Worm (Caenorhabditis elegans): Measurements from ENCODE around the gene cpf-1.
A peak's percentile ranks its signal among the peaks of the same experiment; 100 is the strongest.

Gene cpf-1

DNA sequence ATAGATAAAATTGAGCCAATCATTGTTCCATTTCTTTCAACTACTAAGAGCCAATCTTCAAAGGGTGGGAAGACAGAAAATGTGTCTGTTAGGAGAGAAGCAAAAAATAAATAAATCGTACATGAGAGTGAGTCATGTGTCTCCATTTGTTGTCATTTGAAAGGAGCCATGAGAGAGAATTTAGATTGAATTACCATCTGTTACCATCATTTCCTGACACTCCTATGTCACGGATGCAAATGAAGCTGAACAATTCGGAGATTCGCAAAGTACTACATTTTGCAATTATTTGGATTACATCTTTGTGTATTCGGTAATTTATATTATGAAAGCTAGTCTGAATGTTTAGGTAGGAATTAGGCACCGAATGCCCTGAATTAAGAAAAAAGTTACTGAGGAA lies 13.8 kb downstream of the cpf-1 start:
- TF ChIP-seq ztf-6 (GFP tag; IDR thresholded peaks at IDR 0.05), result no peak
- TF ChIP-seq Y79H2A.3 (GFP tag; conservative IDR thresholded peaks at IDR 0.05), result no peak
- TF ChIP-seq snpc-1.1 (tag; optimal IDR thresholded peaks at IDR 0.05; ENCODE audit: insufficient read depth), result no peak
- TF ChIP-seq rcor-1 (GFP tag; IDR thresholded peaks at IDR 0.05), result no peak
- no peak for TF ChIP-seq hmg-20 (GFP tag; IDR thresholded peaks at IDR 0.05)
- TF ChIP-seq F49E8.2 (tag; optimal IDR thresholded peaks at IDR 0.05; ENCODE audit: insufficient read depth), result no peak
- TF ChIP-seq ztf-18 (tag; optimal IDR thresholded peaks at IDR 0.05), result no peak
- TF ChIP-seq aptf-2 (GFP tag; conservative IDR thresholded peaks at IDR 0.05), result no peak
- TF ChIP-seq unc-130 (GFP tag; optimal IDR thresholded peaks at IDR 0.05), result no peak
- no peak for TF ChIP-seq snpc-4 (GFP tag; optimal IDR thresholded peaks at IDR 0.05)
- no peak for TF ChIP-seq snpc-4 (tag; optimal IDR thresholded peaks at IDR 0.05)
- no peak for TF ChIP-seq ceh-100 (GFP tag; IDR thresholded peaks at IDR 0.05)
- TF ChIP-seq F57C9.4 (tag; optimal IDR thresholded peaks at IDR 0.05), result no peak
- TF ChIP-seq fkh-3 (tag; optimal IDR thresholded peaks at IDR 0.05), result no peak
- no peak for TF ChIP-seq Y53F4B.3 (GFP tag; IDR thresholded peaks at IDR 0.05)

DNA sequence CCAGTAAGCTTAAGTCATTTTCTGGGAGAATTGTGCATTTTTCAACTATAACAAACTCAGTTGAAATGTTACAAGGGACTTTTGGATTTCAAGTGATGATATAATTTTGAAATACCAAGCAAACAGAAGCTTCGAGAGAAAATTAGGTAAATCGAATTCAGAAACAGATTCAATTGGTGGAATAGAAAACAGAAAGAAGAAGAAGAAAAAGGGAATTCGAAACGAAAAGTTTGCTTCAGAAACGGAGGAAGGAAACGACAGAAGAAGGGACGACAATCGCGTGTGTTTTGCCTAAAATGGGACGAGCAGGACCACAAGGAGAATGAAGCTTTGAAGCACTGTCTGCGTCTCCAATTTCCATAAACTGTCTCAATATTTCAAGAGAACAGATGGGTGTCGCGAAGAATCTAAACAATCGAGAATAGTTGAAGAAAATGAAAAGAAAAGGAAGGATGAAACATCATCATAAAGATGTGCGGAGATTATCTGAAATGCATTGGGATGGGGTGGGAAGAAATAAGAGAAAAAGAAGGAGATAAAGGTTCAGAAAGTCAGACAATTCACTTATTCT lies 14.5 kb downstream of the cpf-1 start:
- TF ChIP-seq hmg-1.2 (GFP tag; IDR thresholded peaks at IDR 0.05), result peak; percentile 39; the same call in 1 of the 2 replicates
- no peak for TF ChIP-seq lin-40 (tag; optimal IDR thresholded peaks at IDR 0.05)

ce11 chrII:8585921-8586320 lies 16.3 kb downstream of the cpf-1 start:
- no peak for TF ChIP-seq somi-1 (GFP tag; optimal IDR thresholded peaks at IDR 0.05)
- no peak for TF ChIP-seq F52B5.7 (tag; optimal IDR thresholded peaks at IDR 0.05)
- no peak for TF ChIP-seq attf-5 (GFP tag; optimal IDR thresholded peaks at IDR 0.05)
- no peak for TF ChIP-seq lin-54 (GFP tag; optimal IDR thresholded peaks at IDR 0.05)
- no peak for TF ChIP-seq hlh-26 (GFP tag; conservative IDR thresholded peaks at IDR 0.05)
- TF ChIP-seq ztf-22 (GFP tag; optimal IDR thresholded peaks at IDR 0.05), result no peak
- no peak for TF ChIP-seq mes-4 (tag; optimal IDR thresholded peaks at IDR 0.05)
- no peak for TF ChIP-seq die-1 (tag; optimal IDR thresholded peaks at IDR 0.05)
- TF ChIP-seq ccch-3 (GFP tag; optimal IDR thresholded peaks at IDR 0.05), result no peak
- TF ChIP-seq egl-44 (GFP tag; IDR thresholded peaks at IDR 0.05), result no peak
- no peak for TF ChIP-seq lag-1 (GFP tag; IDR thresholded peaks at IDR 0.05)
- no peak for TF ChIP-seq tlf-1 (GFP tag; optimal IDR thresholded peaks at IDR 0.05)
- no peak for TF ChIP-seq ZK185.1 (tag; optimal IDR thresholded peaks at IDR 0.05; ENCODE audit: poor library complexity, severe bottlenecking)
- no peak for TF ChIP-seq D2030.7 (GFP tag; IDR thresholded peaks at IDR 0.05)
- no peak for TF ChIP-seq lin-26 (GFP tag; IDR thresholded peaks at IDR 0.05)
- no peak for TF ChIP-seq pbrm-1 (GFP tag; IDR thresholded peaks at IDR 0.05)
- no peak for TF ChIP-seq T07F8.4 (tag; optimal IDR thresholded peaks at IDR 0.05)
- TF ChIP-seq fkh-3 (tag; optimal IDR thresholded peaks at IDR 0.05), result no peak
- TF ChIP-seq B0035.1 (tag; optimal IDR thresholded peaks at IDR 0.05), result no peak

Measured in whole organism, young adult.